Worm (Caenorhabditis elegans) whole organism, L1 larva: ENCODE measurements around the gene F26F12.2.

Experiments used
- alr-1 ChIP-seq: fragments of 200-800 bp; sonication (Bioruptor generic); optimal IDR thresholded peaks from 2 replicates; lab custom pipeline; 2018; ENCODE audit warnings: borderline replicate concordance, mild to moderate bottlenecking, missing genetic modification characterization, missing compliant biosample characterization
- ama-1 ChIP-seq: fragments of 150-350 bp; optimal IDR thresholded peaks from 2 replicates; lab custom pipeline; 2014

ce11 chrV:5850671-5851070 lies 12.3 kb upstream of the F26F12.2 start:
- no peak for TF ChIP-seq ama-1
- no peak for TF ChIP-seq alr-1 (tag; lab: Kevin White, UChicago)
